Fruit fly (Drosophila melanogaster): Measurements from ENCODE around the gene Sfmbt.

Gene Sfmbt

dm6 chr2L:13142803-13143202 lies 33.8 kb downstream of the Sfmbt start, which contains the start of gene CG9928:
Gene CG9928 (minus strand): TSS chr2L:13142903.
- no peak for TF ChIP-seq noc (tag; optimal IDR thresholded peaks at IDR 0.05)

- no peak for TF ChIP-seq noc (tag; optimal IDR thresholded peaks at IDR 0.05)
Measured at dm6 chr2L:13140891-13141290, 35.7 kb downstream of the Sfmbt start.

- TF ChIP-seq noc (tag; optimal IDR thresholded peaks at IDR 0.05), result no peak
Measured at dm6 chr2L:13135929-13136328, 40.7 kb downstream of the Sfmbt start.

dm6 chr2L:13130291-13130690 lies 46.3 kb downstream of the Sfmbt start, which contains the start of gene CG5122:
Gene CG5122 (plus strand): TSS chr2L:13130591.
- TF ChIP-seq noc (tag; optimal IDR thresholded peaks at IDR 0.05), result no peak

- TF ChIP-seq noc (tag; optimal IDR thresholded peaks at IDR 0.05), result no peak
Measured at dm6 chr2L:13122526-13122925, 54.1 kb downstream of the Sfmbt start.

Data from whole organism, larva.